2 fruit fly cellular contexts compared by ENCODE assay signal in the genomic region with DNA sequence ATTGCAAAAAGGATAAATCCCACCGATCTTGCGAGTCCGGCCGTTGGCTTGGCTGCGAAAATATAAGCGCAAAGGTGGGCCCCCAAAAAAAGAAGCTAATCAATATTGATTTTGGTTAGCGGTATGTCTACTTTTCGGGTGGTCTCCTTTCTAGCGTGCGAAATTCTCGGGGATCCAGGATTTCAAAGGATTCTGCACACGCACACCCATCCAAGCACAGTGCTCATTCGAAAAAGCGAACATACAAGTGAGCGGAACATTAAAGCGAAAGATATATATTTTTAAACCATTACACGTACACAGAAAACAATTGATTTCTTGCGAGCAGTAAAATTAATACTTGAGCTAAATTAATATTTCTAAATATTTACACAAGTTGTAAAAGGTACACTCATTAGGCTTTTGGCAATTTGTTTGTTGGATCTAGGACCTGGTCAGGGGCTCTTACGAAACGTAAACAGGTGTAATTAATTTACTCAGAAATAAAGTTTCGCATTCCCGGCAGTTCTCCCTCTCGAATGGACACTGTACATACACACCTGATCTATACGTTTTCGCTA.
TF ChIP-seq lines count a peak whose summit lies in the region.

No protein-coding gene starts in this region.

TF ChIP-seq in whole organism, embryonic, 481 proteins besides CTCF, POLR2A, EP300 and RAD21 (continued from another document):
- TF ChIP-seq CG34422 (GFP tag; IDR thresholded peaks at IDR 0.05; lab: Robert Waterston, UW) (0 out of 3 replicates have a peak, but pooled peaks have one; percentile 19), onecut (GFP tag; IDR thresholded peaks at IDR 0.05; lab: Robert Waterston, UW) (0 out of 2 replicates have a peak, but pooled peaks have one; percentile 11), CG7372 (GFP tag; IDR thresholded peaks at IDR 0.05; lab: Robert Waterston, UW) (no peak), Med (GFP tag; lab: Kevin White, UChicago) (peak; percentile 60), grau (tag; optimal IDR thresholded peaks at IDR 0.05; lab: Kevin White, UChicago) (peak; percentile 69)
TF ChIP-seq in whole organism, embryonic: peak in this region for 16.

TF ChIP-seq in whole organism, prepupa, 60 proteins besides CTCF, POLR2A, EP300 and RAD21 (continued from another document):
- TF ChIP-seq Eip75B (GFP tag; optimal IDR thresholded peaks at IDR 0.05; lab: Kevin White, UChicago) (no peak), fd85E (GFP tag; optimal IDR thresholded peaks at IDR 0.05; lab: Kevin White, UChicago) (no peak), net (GFP tag; optimal IDR thresholded peaks at IDR 0.05; lab: Kevin White, UChicago) (no peak), svp (GFP tag; lab: Kevin White, UChicago) (peak; percentile 65), Gug (GFP tag; IDR thresholded peaks at IDR 0.05; lab: Robert Waterston, UW) (no peak), CG3032 (tag; optimal IDR thresholded peaks at IDR 0.05; lab: Kevin White, UChicago) (peak; percentile 6), Blimp-1 (GFP tag; optimal IDR thresholded peaks at IDR 0.05; lab: Kevin White, UChicago) (no peak), CG11762 (GFP tag; optimal IDR thresholded peaks at IDR 0.05; lab: Kevin White, UChicago; ENCODE audit: insufficient read depth) (peak; percentile 16), pdm3 (GFP tag; optimal IDR thresholded peaks at IDR 0.05; lab: Kevin White, UChicago) (peak; percentile 39), CG31627 (GFP tag; optimal IDR thresholded peaks at IDR 0.05; lab: Kevin White, UChicago) (peak; percentile 34), fd59A (GFP tag; optimal IDR thresholded peaks at IDR 0.05; lab: Kevin White, UChicago) (no peak), CG10669 (GFP tag; optimal IDR thresholded peaks at IDR 0.05; lab: Kevin White, UChicago) (peak; percentile 42), CG6808 (GFP tag; optimal IDR thresholded peaks at IDR 0.05; lab: Kevin White, UChicago) (peak; percentile 16), Sox14 (GFP tag; optimal IDR thresholded peaks at IDR 0.05; lab: Kevin White, UChicago) (no peak), CG11294 (GFP tag; IDR thresholded peaks at IDR 0.05; lab: Robert Waterston, UW) (no peak), CG8632 (GFP tag; optimal IDR thresholded peaks at IDR 0.05; lab: Kevin White, UChicago) (peak; percentile 54), Ets21C (GFP tag; optimal IDR thresholded peaks at IDR 0.05; lab: Kevin White, UChicago) (no peak), CG16779 (tag; optimal IDR thresholded peaks at IDR 0.05; lab: Kevin White, UChicago) (no peak), CG3919 (GFP tag; optimal IDR thresholded peaks at IDR 0.05; lab: Kevin White, UChicago) (no peak), topi (GFP tag; optimal IDR thresholded peaks at IDR 0.05; lab: Kevin White, UChicago) (peak; percentile 31), esn (GFP tag; optimal IDR thresholded peaks at IDR 0.05; lab: Kevin White, UChicago) (peak; percentile 20), Eip93F (GFP tag; optimal IDR thresholded peaks at IDR 0.05; lab: Kevin White, UChicago) (no peak), CG1621 (tag; optimal IDR thresholded peaks at IDR 0.05; lab: Kevin White, UChicago) (no peak), lz (GFP tag; optimal IDR thresholded peaks at IDR 0.05; lab: Kevin White, UChicago) (peak; percentile 41), CG15336 (GFP tag; IDR thresholded peaks at IDR 0.05; lab: Robert Waterston, UW) (peak; percentile 34), Met (GFP tag; optimal IDR thresholded peaks at IDR 0.05; lab: Kevin White, UChicago) (peak; percentile 50), vri (GFP tag; optimal IDR thresholded peaks at IDR 0.05; lab: Kevin White, UChicago) (no peak), CG6276 (GFP tag; optimal IDR thresholded peaks at IDR 0.05; lab: Kevin White, UChicago) (no peak), CG7368 (GFP tag; optimal IDR thresholded peaks at IDR 0.05; lab: Kevin White, UChicago) (no peak), spab (GFP tag; optimal IDR thresholded peaks at IDR 0.05; lab: Kevin White, UChicago) (peak; percentile 39), OdsH (GFP tag; optimal IDR thresholded peaks at IDR 0.05; lab: Kevin White, UChicago) (peak; percentile 40), Lpt (GFP tag; optimal IDR thresholded peaks at IDR 0.05; lab: Kevin White, UChicago) (no peak), Hr39 (GFP tag; optimal IDR thresholded peaks at IDR 0.05; lab: Kevin White, UChicago) (peak; percentile 20), cyc (GFP tag; optimal IDR thresholded peaks at IDR 0.05; lab: Kevin White, UChicago) (peak; percentile 14), CG9139 (GFP tag; optimal IDR thresholded peaks at IDR 0.05; lab: Kevin White, UChicago) (no peak), CG6792 (GFP tag; optimal IDR thresholded peaks at IDR 0.05; lab: Kevin White, UChicago) (peak; percentile 25), acj6 (GFP tag; optimal IDR thresholded peaks at IDR 0.05; lab: Kevin White, UChicago) (peak; percentile 45), CG34406 (GFP tag; optimal IDR thresholded peaks at IDR 0.05; lab: Kevin White, UChicago) (peak; percentile 5), ss (GFP tag; optimal IDR thresholded peaks at IDR 0.05; lab: Kevin White, UChicago) (no peak)
